Fruit fly (Drosophila melanogaster) whole organism, embryonic: ENCODE measurements around the gene Trf5.
A peak's percentile ranks its signal among the peaks of the same experiment; 100 is the strongest.

Experiments used
- ATbp ChIP-seq: fragments of 200-800 bp; sonication (Bioruptor generic); optimal IDR thresholded peaks from 2 replicates; lab custom pipeline; 2017; ENCODE audit warnings: missing biosample characterization, mild to moderate bottlenecking, missing genetic modification characterization, missing genetic modification reagents
- Ada2b ChIP-seq: fragments of 200-800 bp; sonication (Bioruptor generic); IDR thresholded peaks from 2 replicates; pipeline ENCODE4 v1.3.6; 2022; ENCODE audit warnings: missing biosample characterization, missing genetic modification characterization
- Atf6 ChIP-seq: fragments of 200-800 bp; sonication (Bioruptor generic); IDR thresholded peaks from 2 replicates; pipeline ENCODE4 v1.3.6; 2022; ENCODE audit warnings: missing biosample characterization, missing genetic modification characterization
- CG10147 ChIP-seq: fragments of 200-800 bp; sonication (Bioruptor generic); optimal IDR thresholded peaks from 2 replicates; lab custom pipeline; 2019; ENCODE audit warnings: missing biosample characterization, mild to moderate bottlenecking, missing genetic modification characterization, moderate library complexity
- CG1233 ChIP-seq: fragments of 200-800 bp; sonication (Bioruptor generic); optimal IDR thresholded peaks from 4 replicates; lab custom pipeline; 2018; ENCODE audit warnings: missing biosample characterization, mild to moderate bottlenecking, missing genetic modification characterization
- CG12769 ChIP-seq: fragments of 200-800 bp; sonication (Bioruptor generic); optimal IDR thresholded peaks from 2 replicates; lab custom pipeline; 2019; ENCODE audit warnings: missing biosample characterization, mild to moderate bottlenecking, missing genetic modification characterization, moderate library complexity
- CG13296 ChIP-seq: fragments of 200-800 bp; sonication (Bioruptor generic); optimal IDR thresholded peaks from 3 replicates; lab custom pipeline; 2018; ENCODE audit warnings: missing biosample characterization, mild to moderate bottlenecking, missing genetic modification characterization
- CG13894 ChIP-seq: fragments of 200-800 bp; sonication (Bioruptor generic); optimal IDR thresholded peaks from 3 replicates; lab custom pipeline; 2018; ENCODE audit warnings: missing biosample characterization, mild to moderate bottlenecking, missing genetic modification characterization, moderate library complexity
- CG1647 ChIP-seq: fragments of 200-800 bp; sonication (Bioruptor generic); optimal IDR thresholded peaks from 3 replicates; lab custom pipeline; 2016; ENCODE audit warnings: missing biosample characterization, missing genetic modification characterization
- CG16815 ChIP-seq: fragments of 200-800 bp; sonication (Bioruptor generic); optimal IDR thresholded peaks from 3 replicates; lab custom pipeline; 2017; ENCODE audit warnings: missing biosample characterization, mild to moderate bottlenecking, missing genetic modification characterization
- CG17328 ChIP-seq: fragments of 200-800 bp; sonication (Bioruptor generic); IDR thresholded peaks from 2 replicates; pipeline ENCODE4 v1.3.6; 2022; ENCODE audit warnings: missing biosample characterization, missing genetic modification characterization
- CG2712 ChIP-seq: fragments of 200-800 bp; optimal IDR thresholded peaks from 3 replicates; lab custom pipeline; 2019; ENCODE audit warnings: missing biosample characterization, mild to moderate bottlenecking, missing genetic modification characterization, moderate library complexity
- CG3163 ChIP-seq: fragments of 200-800 bp; sonication (Bioruptor generic); optimal IDR thresholded peaks from 3 replicates; lab custom pipeline; 2016; ENCODE audit warnings: missing biosample characterization, missing genetic modification characterization
- CG32767 ChIP-seq: fragments of 200-800 bp; sonication (Bioruptor generic); IDR thresholded peaks from 2 replicates; pipeline ENCODE4 v1.3.6; 2022; ENCODE audit warnings: missing biosample characterization, missing genetic modification characterization
- CG3281 ChIP-seq: fragments of 200-800 bp; sonication (Bioruptor generic); optimal IDR thresholded peaks from 3 replicates; lab custom pipeline; 2017; ENCODE audit warnings: missing biosample characterization, mild to moderate bottlenecking, missing genetic modification characterization
- CG6689 ChIP-seq: fragments of 200-800 bp; sonication (Bioruptor generic); IDR thresholded peaks from 2 replicates; pipeline ENCODE4 v1.3.6; 2022; ENCODE audit warnings: missing biosample characterization, missing genetic modification characterization
- CG6854 ChIP-seq: fragments of 200-800 bp; sonication (Bioruptor generic); optimal IDR thresholded peaks from 3 replicates; lab custom pipeline; 2017; ENCODE audit warnings: missing biosample characterization, mild to moderate bottlenecking, missing genetic modification characterization
- CG8765 ChIP-seq: fragments of 200-800 bp; sonication (Bioruptor generic); IDR thresholded peaks from 2 replicates; pipeline ENCODE4 v1.3.6; 2022; ENCODE audit warnings: missing biosample characterization, missing genetic modification characterization
- Camta ChIP-seq: fragments of 200-800 bp; sonication (Bioruptor generic); optimal IDR thresholded peaks from 2 replicates; lab custom pipeline; 2016; ENCODE audit warnings: missing biosample characterization, missing genetic modification characterization
- Fer1 ChIP-seq: fragments of 200-800 bp; sonication (Bioruptor generic); optimal IDR thresholded peaks from 2 replicates; lab custom pipeline; 2017; ENCODE audit warnings: missing biosample characterization, mild to moderate bottlenecking, missing genetic modification characterization
- H2.0 ChIP-seq: fragments of 200-800 bp; sonication (Bioruptor generic); IDR thresholded peaks from 2 replicates; pipeline ENCODE4 v1.3.6; 2022; ENCODE audit warnings: missing biosample characterization, missing genetic modification characterization
- HmgZ ChIP-seq: fragments of 200-800 bp; sonication (Bioruptor generic); optimal IDR thresholded peaks from 2 replicates; lab custom pipeline; 2018; ENCODE audit warnings: missing biosample characterization, mild to moderate bottlenecking, missing genetic modification characterization
- Hmr ChIP-seq: fragments of 200-800 bp; sonication (Bioruptor generic); optimal IDR thresholded peaks from 3 replicates; lab custom pipeline; 2017; ENCODE audit warnings: mild to moderate bottlenecking, missing biosample characterization, missing genetic modification reagents, missing genetic modification characterization
- Hmx ChIP-seq: fragments of 200-800 bp; sonication (Bioruptor generic); optimal IDR thresholded peaks from 2 replicates; lab custom pipeline; 2016; ENCODE audit warnings: missing biosample characterization, missing genetic modification characterization
- Hr39 ChIP-seq: fragments of >200 bp; optimal IDR thresholded peaks from 2 replicates; lab custom pipeline; 2017
- Hsf ChIP-seq: fragments of 200-800 bp; sonication (Bioruptor generic); optimal IDR thresholded peaks from 3 replicates; lab custom pipeline; 2016; ENCODE audit warnings: missing biosample characterization, missing genetic modification characterization
- MBD-R2 ChIP-seq: fragments of 200-800 bp; sonication (Bioruptor generic); IDR thresholded peaks from 2 replicates; pipeline ENCODE4 v1.3.6; 2022; ENCODE audit warnings: missing biosample characterization, missing genetic modification characterization
- Mrtf ChIP-seq: fragments of 200-800 bp; sonication (Bioruptor generic); IDR thresholded peaks from 3 replicates; pipeline ENCODE4 v1.3.6; 2022; ENCODE audit warnings: missing biosample characterization, missing genetic modification characterization
- Nf-YB ChIP-seq: fragments of 200-800 bp; sonication (Bioruptor generic); optimal IDR thresholded peaks from 3 replicates; lab custom pipeline; 2019; ENCODE audit warnings: missing biosample characterization, mild to moderate bottlenecking, missing genetic modification characterization, moderate library complexity
- Oaz ChIP-seq: fragments of 200-800 bp; sonication (Bioruptor generic); IDR thresholded peaks from 2 replicates; pipeline ENCODE4 v1.3.6; 2022; ENCODE audit warnings: missing biosample characterization, missing genetic modification characterization
- Taf1 ChIP-seq: fragments of 200-800 bp; sonication (Bioruptor generic); IDR thresholded peaks from 2 replicates; pipeline ENCODE4 v1.3.6; 2022; ENCODE audit warnings: missing biosample characterization, missing genetic modification characterization
- Vsx1 ChIP-seq: fragments of 200-800 bp; sonication (Bioruptor generic); optimal IDR thresholded peaks from 2 replicates; lab custom pipeline; 2017; ENCODE audit warnings: missing biosample characterization, mild to moderate bottlenecking, missing genetic modification characterization, missing genetic modification reagents
- Xbp1 ChIP-seq: fragments of 200-800 bp; sonication (Bioruptor generic); optimal IDR thresholded peaks from 3 replicates; lab custom pipeline; 2016; ENCODE audit warnings: missing biosample characterization, mild to moderate bottlenecking, missing genetic modification characterization
- YL-1 ChIP-seq: fragments of 200-800 bp; sonication (Bioruptor generic); optimal IDR thresholded peaks from 3 replicates; lab custom pipeline; 2017; ENCODE audit warnings: missing biosample characterization, mild to moderate bottlenecking, missing genetic modification characterization
- ab ChIP-seq: fragments of 200-800 bp; sonication (Bioruptor generic); optimal IDR thresholded peaks from 2 replicates; lab custom pipeline; 2016; ENCODE audit warnings: missing biosample characterization, missing genetic modification characterization
- btn ChIP-seq: fragments of 200-800 bp; sonication (Bioruptor generic); optimal IDR thresholded peaks from 2 replicates; lab custom pipeline; 2016; ENCODE audit warnings: missing biosample characterization, missing genetic modification characterization
- cato ChIP-seq: fragments of 200-800 bp; sonication (Bioruptor generic); optimal IDR thresholded peaks from 2 replicates; lab custom pipeline; 2016; ENCODE audit warnings: missing biosample characterization, missing genetic modification characterization, borderline replicate concordance
- chm ChIP-seq: fragments of 200-800 bp; sonication (Bioruptor generic); IDR thresholded peaks from 2 replicates; pipeline ENCODE4 v1.3.6; 2022; ENCODE audit warnings: missing biosample characterization, missing genetic modification characterization
- chn ChIP-seq: fragments of 200-800 bp; sonication (Bioruptor generic); optimal IDR thresholded peaks from 2 replicates; lab custom pipeline; 2016; ENCODE audit warnings: missing biosample characterization, missing genetic modification characterization
- eve ChIP-seq, 2 experiments: fragments of >200 bp; optimal IDR thresholded peaks; 2 replicates each; lab custom pipeline; 2017; ENCODE audit warnings: missing biosample characterization in 2 of 2, missing genetic modification characterization in 2 of 2
- ham ChIP-seq: fragments of 200-800 bp; sonication (Bioruptor generic); IDR thresholded peaks from 2 replicates; pipeline ENCODE4 v1.3.6; 2022; ENCODE audit warnings: missing biosample characterization, missing genetic modification characterization
- kay ChIP-seq: fragments of 200-800 bp; sonication (Bioruptor generic); optimal IDR thresholded peaks from 2 replicates; lab custom pipeline; 2016; ENCODE audit warnings: missing biosample characterization, missing genetic modification characterization
- lmd ChIP-seq: fragments of 200-800 bp; sonication (Bioruptor generic); IDR thresholded peaks from 2 replicates; pipeline ENCODE4 v1.3.6; 2022; ENCODE audit warnings: missing biosample characterization, missing genetic modification characterization
- nau ChIP-seq: fragments of 200-800 bp; sonication (Bioruptor generic); optimal IDR thresholded peaks from 3 replicates; lab custom pipeline; 2017; ENCODE audit warnings: missing biosample characterization, mild to moderate bottlenecking, missing genetic modification characterization, missing genetic modification reagents
- pho ChIP-seq: fragments of 200-800 bp; sonication (Bioruptor generic); optimal IDR thresholded peaks from 2 replicates; lab custom pipeline; 2016; ENCODE audit warnings: missing biosample characterization, missing genetic modification characterization
- phol ChIP-seq: fragments of 200-800 bp; sonication (Bioruptor generic); optimal IDR thresholded peaks from 3 replicates; lab custom pipeline; 2018; ENCODE audit warnings: missing biosample characterization, mild to moderate bottlenecking, missing genetic modification characterization, moderate library complexity
- pita ChIP-seq: fragments of 200-800 bp; sonication (Bioruptor generic); optimal IDR thresholded peaks from 2 replicates; lab custom pipeline; 2017; ENCODE audit warnings: missing biosample characterization, mild to moderate bottlenecking, missing genetic modification characterization
- schlank ChIP-seq: fragments of 200-800 bp; sonication (Bioruptor generic); optimal IDR thresholded peaks from 2 replicates; lab custom pipeline; 2018; ENCODE audit warnings: missing biosample characterization, mild to moderate bottlenecking, missing genetic modification characterization
- scrt ChIP-seq: fragments of 200-800 bp; sonication (Bioruptor generic); optimal IDR thresholded peaks from 2 replicates; lab custom pipeline; 2018; ENCODE audit warnings: missing biosample characterization, mild to moderate bottlenecking, missing genetic modification characterization, moderate library complexity
- slbo ChIP-seq: fragments of 200-800 bp; sonication (Bioruptor generic); IDR thresholded peaks from 2 replicates; pipeline ENCODE4 v1.3.6; 2022; ENCODE audit warnings: missing biosample characterization, missing genetic modification characterization
- tgo ChIP-seq: fragments of 200-800 bp; sonication (Bioruptor generic); IDR thresholded peaks from 3 replicates; pipeline ENCODE4 v1.3.6; 2022; ENCODE audit warnings: missing biosample characterization, missing genetic modification characterization
- tio ChIP-seq: fragments of 200-800 bp; sonication (Bioruptor generic); optimal IDR thresholded peaks from 2 replicates; lab custom pipeline; 2017; ENCODE audit warnings: missing biosample characterization, missing genetic modification characterization, inconsistent platforms
- vnd ChIP-seq: fragments of 200-800 bp; sonication (Bioruptor generic); IDR thresholded peaks from 3 replicates; pipeline ENCODE4 v1.3.6; 2022; ENCODE audit warnings: missing biosample characterization, missing genetic modification characterization; ENCODE audit not compliant: partially characterized antibody

Gene Trf5

dm6 chr2L:2723100-2723499 lies 26.9 kb upstream of the Trf5 start (continued):
- no peak for TF ChIP-seq CG6854
- no peak for TF ChIP-seq CG17328 (GFP tag; lab: Robert Waterston, UW)
- no peak for TF ChIP-seq Hsf
- no peak for TF ChIP-seq nau (GFP tag; lab: Kevin White, UChicago)
- no peak for TF ChIP-seq CG8765 (GFP tag; lab: Robert Waterston, UW)
- no peak for TF ChIP-seq ATbp (GFP tag; lab: Kevin White, UChicago)
- no peak for TF ChIP-seq tio (GFP tag; lab: Kevin White, UChicago)
- no peak for TF ChIP-seq H2.0 (GFP tag; lab: Robert Waterston, UW)
- no peak for TF ChIP-seq schlank (tag; lab: Kevin White, UChicago)
- no peak for TF ChIP-seq CG2712 (tag; lab: Kevin White, UChicago)
- no peak for TF ChIP-seq Hr39 (lab: Kevin White, UChicago)
- TF ChIP-seq CG10147 (GFP tag; lab: Kevin White, UChicago): no peak
- TF ChIP-seq CG3163: no peak
- no peak for TF ChIP-seq ab (GFP tag; lab: Kevin White, UChicago)
- TF ChIP-seq Camta: no peak
- TF ChIP-seq cato (GFP tag; lab: Kevin White, UChicago): no peak
- no peak for TF ChIP-seq CG1233
- no peak for TF ChIP-seq Atf6
- TF ChIP-seq Fer1: peak; percentile 17
- TF ChIP-seq Vsx1 (GFP tag; lab: Kevin White, UChicago): no peak
- peak; percentile 36; the same call in 1 of the 3 replicates for TF ChIP-seq tgo (GFP tag; lab: Robert Waterston, UW)
- TF ChIP-seq Taf1 (GFP tag; lab: Robert Waterston, UW): no peak
- TF ChIP-seq btn (GFP tag; lab: Kevin White, UChicago): no peak
- no peak for TF ChIP-seq HmgZ (tag; lab: Kevin White, UChicago)
- no peak for TF ChIP-seq CG16815 (GFP tag; lab: Kevin White, UChicago)
- no peak for TF ChIP-seq pita (GFP tag; lab: Kevin White, UChicago)
- TF ChIP-seq CG12769 (tag; lab: Kevin White, UChicago): peak; percentile 64
- TF ChIP-seq Xbp1: no peak
- no peak for TF ChIP-seq Ada2b (GFP tag; lab: Robert Waterston, UW)
- peak; percentile 25; the same call in 1 of the 2 replicates for TF ChIP-seq lmd (GFP tag; lab: Robert Waterston, UW)
- TF ChIP-seq chn (GFP tag; lab: Kevin White, UChicago): no peak
- peak; percentile 24; the same call in 1 of the 2 replicates for TF ChIP-seq MBD-R2 (GFP tag; lab: Robert Waterston, UW)
- TF ChIP-seq CG3281 (GFP tag; lab: Kevin White, UChicago): no peak
- no peak for TF ChIP-seq ham
- no peak for TF ChIP-seq CG6689 (GFP tag; lab: Robert Waterston, UW)
- TF ChIP-seq Oaz: no peak; the same call in 1 of the 2 replicates
- no peak for TF ChIP-seq CG1647 (GFP tag; lab: Kevin White, UChicago)
- TF ChIP-seq Hmr: peak; percentile 59
- no peak for TF ChIP-seq YL-1 (GFP tag; lab: Kevin White, UChicago)
- TF ChIP-seq Mrtf (GFP tag; lab: Robert Waterston, UW): 0 out of 3 replicates have a peak, but pooled peaks have one; percentile 24
- no peak for TF ChIP-seq Nf-YB (GFP tag; lab: Kevin White, UChicago)
- no peak for TF ChIP-seq phol (tag; lab: Kevin White, UChicago)
- no peak for TF ChIP-seq eve (GFP tag; optimal IDR thresholded peaks at IDR 0.05; lab: Kevin White, UChicago)
- no peak for TF ChIP-seq vnd (GFP tag; lab: Robert Waterston, UW)
- peak; percentile 83 for TF ChIP-seq scrt (GFP tag; lab: Kevin White, UChicago)
- no peak for TF ChIP-seq Hmx (GFP tag; lab: Kevin White, UChicago)
- TF ChIP-seq kay (GFP tag; lab: Kevin White, UChicago): no peak
- no peak for TF ChIP-seq CG13894
- TF ChIP-seq CG13296 (GFP tag; lab: Kevin White, UChicago): no peak
- no peak for TF ChIP-seq CG32767 (GFP tag; lab: Robert Waterston, UW)
- peak; percentile 68; the same call in 1 of the 2 replicates for TF ChIP-seq slbo
- TF ChIP-seq pho (GFP tag; lab: Kevin White, UChicago): peak; percentile 13
- no peak for TF ChIP-seq chm (GFP tag; lab: Robert Waterston, UW)
